Worm (Caenorhabditis elegans) whole organism, early embryonic: ENCODE data around the gene chw-1.

Experiments
- B0310.2 ChIP-seq: sonication (generic microtip); optimal IDR thresholded peaks from 2 replicates; lab custom pipeline; 2016; ENCODE audit warnings: mild to moderate bottlenecking, missing genetic modification characterization, missing compliant biosample characterization
- F13C5.2 ChIP-seq: sonication (generic microtip); optimal IDR thresholded peaks from 2 replicates; lab custom pipeline; 2017; ENCODE audit warnings: mild to moderate bottlenecking, missing genetic modification characterization, inconsistent platforms, missing compliant biosample characterization
- ama-1 ChIP-seq: fragments of 150-350 bp; optimal IDR thresholded peaks from 2 replicates; lab custom pipeline; 2014
- ceh-36 ChIP-seq: sonication (generic microtip); optimal IDR thresholded peaks from 2 replicates; lab custom pipeline; 2016; ENCODE audit warnings: missing genetic modification characterization, inconsistent platforms, missing compliant biosample characterization
- ets-7 ChIP-seq: sonication (generic microtip); optimal IDR thresholded peaks from 2 replicates; lab custom pipeline; 2016; ENCODE audit warnings: missing genotype, missing genetic modification characterization, missing compliant biosample characterization
- flt-1 ChIP-seq: fragments of 200-800 bp; sonication (Bioruptor generic); IDR thresholded peaks from 2 replicates; pipeline ENCODE4 v1.3.6; 2022; ENCODE audit warnings: missing genetic modification characterization, missing compliant biosample characterization
- hmg-4 ChIP-seq: fragments of 200-800 bp; sonication (Bioruptor generic); optimal IDR thresholded peaks from 2 replicates; lab custom pipeline; 2018; ENCODE audit warnings: mild to moderate bottlenecking, missing genetic modification characterization, missing compliant biosample characterization
- hnd-1 ChIP-seq: sonication (generic microtip); optimal IDR thresholded peaks from 2 replicates; lab custom pipeline; 2016; ENCODE audit warnings: missing genetic modification characterization, missing compliant biosample characterization
- pes-1 ChIP-seq: fragments of 200-800 bp; sonication (Bioruptor generic); IDR thresholded peaks from 2 replicates; pipeline ENCODE4 v1.3.6; 2022; ENCODE audit warnings: missing genetic modification reagents, missing genetic modification characterization, missing compliant biosample characterization
- scrt-1 ChIP-seq: fragments of 200-800 bp; sonication (Bioruptor generic); IDR thresholded peaks from 2 replicates; pipeline ENCODE4 v1.3.6; 2022; ENCODE audit warnings: missing genetic modification characterization, missing compliant biosample characterization
- sea-1 ChIP-seq: fragments of 200-800 bp; sonication (Bioruptor generic); conservative IDR thresholded peaks from 2 replicates; pipeline ENCODE4 v1.3.6; 2022; ENCODE audit warnings: missing genetic modification characterization, missing compliant biosample characterization
- tbx-37 ChIP-seq: fragments of 200-800 bp; sonication (Bioruptor generic); conservative IDR thresholded peaks from 2 replicates; pipeline ENCODE4 v1.3.6; 2022; ENCODE audit warnings: missing genetic modification reagents, missing genetic modification characterization, missing compliant biosample characterization
- tra-4 ChIP-seq: sonication (generic microtip); optimal IDR thresholded peaks from 2 replicates; lab custom pipeline; 2017; ENCODE audit warnings: missing genetic modification characterization, missing compliant biosample characterization

DNA sequence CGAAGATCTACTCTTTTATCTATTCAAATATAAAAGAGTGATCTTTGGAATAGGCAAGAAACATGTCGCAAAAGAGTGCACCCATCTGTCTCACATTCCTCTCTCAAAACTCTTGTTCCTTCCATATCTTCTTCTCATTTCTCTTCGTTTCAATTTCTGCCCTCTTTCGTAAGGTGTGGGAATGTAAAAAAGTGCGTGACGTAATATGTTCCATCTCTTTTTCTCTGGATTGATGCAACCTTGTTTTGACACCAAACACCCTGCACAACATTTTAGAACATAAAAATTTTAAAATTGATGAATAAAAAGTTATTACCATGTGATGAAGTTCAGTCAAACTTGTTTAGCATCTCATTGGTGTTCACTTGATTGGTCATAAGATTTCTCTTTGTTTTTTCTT is 5.0 kb downstream of the chw-1 start:
- TF ChIP-seq ama-1 (lab: Kevin White, UChicago) (no peak), scrt-1 (GFP tag; lab: Robert Waterston, UW) (no peak), pes-1 (no peak), flt-1 (no peak), tbx-37 (no peak), ceh-36 (no peak), sea-1 (GFP tag; lab: Robert Waterston, UW) (no peak), hnd-1 (tag; lab: Kevin White, UChicago) (no peak), F13C5.2 (tag; lab: Kevin White, UChicago) (no peak), hmg-4 (GFP tag; lab: Kevin White, UChicago) (no peak), B0310.2 (tag; lab: Kevin White, UChicago) (no peak), ets-7 (tag; lab: Kevin White, UChicago) (no peak), tra-4 (tag; lab: Kevin White, UChicago) (no peak)
